Worm (Caenorhabditis elegans): Measurements from ENCODE around the gene F46G11.6.

F46G11.6 gene

DNA sequence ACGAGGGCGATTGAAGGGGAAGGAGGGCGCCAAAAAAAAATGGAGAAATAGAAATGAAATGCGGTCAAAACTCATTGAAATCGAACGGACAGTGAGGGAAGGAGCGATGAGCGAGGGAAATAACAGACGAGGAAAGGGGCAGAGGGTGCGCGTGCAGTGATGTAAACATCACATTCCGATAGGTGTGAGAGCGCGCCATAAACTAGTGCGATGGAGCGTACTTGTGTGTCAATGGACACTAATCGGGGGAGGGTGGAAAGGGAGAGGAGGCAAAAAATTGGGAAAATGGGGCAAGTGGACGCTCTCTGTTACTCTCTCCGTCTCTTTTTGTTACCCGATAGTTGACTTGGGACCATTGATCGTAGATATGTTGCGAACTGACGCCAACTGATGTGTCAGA is 22.4 kb upstream of the F46G11.6 start:
- TF ChIP-seq zag-1 (tag; optimal IDR thresholded peaks at IDR 0.05): no peak
- TF ChIP-seq ztf-4 (tag; optimal IDR thresholded peaks at IDR 0.05): no peak
- no peak for TF ChIP-seq fos-1 (tag; optimal IDR thresholded peaks at IDR 0.05)
- TF ChIP-seq daf-12 (tag; optimal IDR thresholded peaks at IDR 0.05): no peak
- TF ChIP-seq unc-62 (GFP tag; optimal IDR thresholded peaks at IDR 0.05): no peak
- no peak for TF ChIP-seq ceh-82 (tag; optimal IDR thresholded peaks at IDR 0.05)
- peak; percentile 79 for TF ChIP-seq nhr-23 (tag; optimal IDR thresholded peaks at IDR 0.05)
- no peak for TF ChIP-seq ZK546.5 (tag; optimal IDR thresholded peaks at IDR 0.05)
- peak; percentile 84 for TF ChIP-seq egl-5 (tag; optimal IDR thresholded peaks at IDR 0.05)
- no peak for TF ChIP-seq egl-27 (tag; optimal IDR thresholded peaks at IDR 0.05)
- TF ChIP-seq nhr-43 (tag; optimal IDR thresholded peaks at IDR 0.05; ENCODE audit: poor library complexity, severe bottlenecking): no peak
- no peak for TF ChIP-seq nhr-237 (tag; optimal IDR thresholded peaks at IDR 0.05)
- TF ChIP-seq lin-15B (tag; optimal IDR thresholded peaks at IDR 0.05): peak; percentile 60
- TF ChIP-seq ceh-9 (tag; optimal IDR thresholded peaks at IDR 0.05): no peak
- TF ChIP-seq ceh-28 (tag; optimal IDR thresholded peaks at IDR 0.05): no peak
- TF ChIP-seq nhr-76 (tag; optimal IDR thresholded peaks at IDR 0.05): no peak
- TF ChIP-seq nhr-11 (tag; optimal IDR thresholded peaks at IDR 0.05): peak; percentile 51
- peak; percentile 23 for TF ChIP-seq pqm-1 (tag; optimal IDR thresholded peaks at IDR 0.05)
- no peak for TF ChIP-seq mml-1 (tag; optimal IDR thresholded peaks at IDR 0.05)
- TF ChIP-seq snpc-4 (tag; optimal IDR thresholded peaks at IDR 0.05): no peak
- TF ChIP-seq nhr-12 (tag; optimal IDR thresholded peaks at IDR 0.05): no peak
- TF ChIP-seq nfya-1 (tag; optimal IDR thresholded peaks at IDR 0.05; ENCODE audit: insufficient read depth): peak; percentile 63
- TF ChIP-seq ama-1 (optimal IDR thresholded peaks at IDR 0.05): no peak
- TF ChIP-seq aly-2 (tag; optimal IDR thresholded peaks at IDR 0.05): no peak
- TF ChIP-seq hmg-11 (tag; optimal IDR thresholded peaks at IDR 0.05): peak; percentile 69
- TF ChIP-seq tbx-2 (tag; optimal IDR thresholded peaks at IDR 0.05): no peak
- no peak for TF ChIP-seq sea-2 (GFP tag; optimal IDR thresholded peaks at IDR 0.05)
- TF ChIP-seq skn-1 (tag; optimal IDR thresholded peaks at IDR 0.05): no peak
- peak; percentile 4 for TF ChIP-seq jun-1 (tag; optimal IDR thresholded peaks at IDR 0.05)
- TF ChIP-seq ztf-11 (tag; optimal IDR thresholded peaks at IDR 0.05): no peak
- no peak for TF ChIP-seq R02D3.7 (tag; optimal IDR thresholded peaks at IDR 0.05)
- TF ChIP-seq mdl-1 (tag; optimal IDR thresholded peaks at IDR 0.05): no peak
- no peak for TF ChIP-seq fkh-10 (GFP tag; optimal IDR thresholded peaks at IDR 0.05)
- TF ChIP-seq eor-1 (tag; optimal IDR thresholded peaks at IDR 0.05): no peak
- peak; percentile 97 for TF ChIP-seq pha-4 (tag; optimal IDR thresholded peaks at IDR 0.05)
- TF ChIP-seq elt-3 (tag; optimal IDR thresholded peaks at IDR 0.05): no peak
- no peak for TF ChIP-seq unc-39 (tag; optimal IDR thresholded peaks at IDR 0.05)
- TF ChIP-seq nhr-77 (tag; optimal IDR thresholded peaks at IDR 0.05): no peak
- TF ChIP-seq fkh-2 (tag; optimal IDR thresholded peaks at IDR 0.05): no peak
- TF ChIP-seq nhr-67 (tag; optimal IDR thresholded peaks at IDR 0.05): no peak
- peak; percentile 41 for TF ChIP-seq elt-1 (tag; optimal IDR thresholded peaks at IDR 0.05)
- peak; percentile 94 for TF ChIP-seq lin-39 (tag; optimal IDR thresholded peaks at IDR 0.05)
- TF ChIP-seq nhr-28 (tag; optimal IDR thresholded peaks at IDR 0.05): no peak
- TF ChIP-seq nhr-25 (tag; optimal IDR thresholded peaks at IDR 0.05): peak; percentile 26
- no peak for TF ChIP-seq ceh-16 (tag; optimal IDR thresholded peaks at IDR 0.05)
- peak; percentile 11 for TF ChIP-seq lsy-12 (tag; optimal IDR thresholded peaks at IDR 0.05)
- peak; percentile 31 for TF ChIP-seq elt-2 (tag; optimal IDR thresholded peaks at IDR 0.05)

DNA sequence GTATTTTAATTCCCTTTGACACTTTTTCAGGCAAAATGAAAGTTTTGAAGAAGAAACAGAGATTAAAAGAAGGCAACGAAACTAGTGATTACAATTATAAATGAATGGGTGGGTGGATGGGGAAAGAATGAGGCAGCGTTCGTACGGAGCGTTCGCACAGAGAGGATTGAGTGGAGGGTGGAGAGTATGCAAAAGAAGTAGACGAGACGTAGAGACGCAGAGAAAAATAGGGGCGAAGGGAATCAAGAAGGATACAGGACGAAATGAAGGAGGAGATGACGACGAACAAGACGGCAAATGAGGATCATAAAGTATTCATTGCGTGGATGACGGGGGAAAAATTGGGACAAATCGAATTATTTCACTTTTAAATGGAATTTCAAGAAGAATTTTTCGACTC is 21.6 kb upstream of the F46G11.6 start:
- TF ChIP-seq ztf-11 (tag; optimal IDR thresholded peaks at IDR 0.05) (no peak), egl-5 (tag; optimal IDR thresholded peaks at IDR 0.05) (peak; percentile 10), pha-4 (tag; optimal IDR thresholded peaks at IDR 0.05) (peak; percentile 2), ceh-16 (tag; optimal IDR thresholded peaks at IDR 0.05) (no peak), nfya-1 (tag; optimal IDR thresholded peaks at IDR 0.05; ENCODE audit: insufficient read depth) (peak; percentile 36), nhr-25 (tag; optimal IDR thresholded peaks at IDR 0.05) (peak; percentile 2), nhr-23 (tag; optimal IDR thresholded peaks at IDR 0.05) (peak; percentile 57), hmg-11 (tag; optimal IDR thresholded peaks at IDR 0.05) (peak; percentile 84), fkh-2 (tag; optimal IDR thresholded peaks at IDR 0.05) (no peak), nhr-43 (tag; optimal IDR thresholded peaks at IDR 0.05; ENCODE audit: poor library complexity, severe bottlenecking) (no peak)
